Fruit fly (Drosophila melanogaster): ENCODE results near the gene sofe.

- TF ChIP-seq Dll (optimal IDR thresholded peaks at IDR 0.05) (peak; percentile 71), EcR (GFP tag; optimal IDR thresholded peaks at IDR 0.05) (no peak), psq (optimal IDR thresholded peaks at IDR 0.05) (no peak), CG8478 (optimal IDR thresholded peaks at IDR 0.05) (no peak)
Observed at dm6 chrX:10805651-10806191, 51.5 kb downstream of the sofe start.

All from whole organism.